Worm (Caenorhabditis elegans) whole organism, L4/young adult: ENCODE results near the gene fbxa-54.

Source experiments
- W03F9.2 ChIP-seq: fragments of 150-350 bp; optimal IDR thresholded peaks from 2 replicates; lab custom pipeline; 2014; ENCODE audit warnings: missing biosample characterization, missing genetic modification characterization
- dao-5 ChIP-seq: sonication (generic microtip); optimal IDR thresholded peaks from 2 replicates; lab custom pipeline; 2016; ENCODE audit warnings: missing genotype, missing genetic modification characterization, moderate library complexity, missing compliant biosample characterization
- him-1 ChIP-seq: sonication (generic microtip); optimal IDR thresholded peaks from 2 replicates; lab custom pipeline; 2016; ENCODE audit warnings: missing genotype, missing genetic modification reagents, missing genetic modification characterization, missing compliant biosample characterization

DNA sequence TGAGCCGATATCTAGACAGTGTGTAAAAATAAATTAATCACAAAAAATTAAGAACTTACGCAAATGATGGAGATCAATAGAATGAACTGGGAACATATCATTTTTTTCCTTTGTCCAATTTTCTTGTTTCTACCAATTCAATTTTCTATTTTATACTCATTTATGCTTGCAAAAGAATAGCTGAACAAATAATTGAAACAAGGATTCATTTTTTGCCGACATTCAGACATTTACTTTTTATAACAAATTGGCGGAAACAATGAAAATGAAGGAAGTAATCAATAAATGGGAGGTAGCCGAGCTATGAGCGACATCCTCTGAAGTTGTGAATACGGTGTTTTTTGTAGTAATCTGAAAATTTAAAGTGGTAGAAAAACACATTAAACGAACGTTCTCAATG lies 39.2 kb upstream of the fbxa-54 start, which contains the start of gene idpp-13:
- TF ChIP-seq him-1 (tag; lab: Kevin White, UChicago) (no peak), dao-5 (tag; lab: Kevin White, UChicago) (no peak), W03F9.2 (tag; lab: Kevin White, UChicago) (no peak)
